Worm (Caenorhabditis elegans): ENCODE results near the gene str-136.

DNA sequence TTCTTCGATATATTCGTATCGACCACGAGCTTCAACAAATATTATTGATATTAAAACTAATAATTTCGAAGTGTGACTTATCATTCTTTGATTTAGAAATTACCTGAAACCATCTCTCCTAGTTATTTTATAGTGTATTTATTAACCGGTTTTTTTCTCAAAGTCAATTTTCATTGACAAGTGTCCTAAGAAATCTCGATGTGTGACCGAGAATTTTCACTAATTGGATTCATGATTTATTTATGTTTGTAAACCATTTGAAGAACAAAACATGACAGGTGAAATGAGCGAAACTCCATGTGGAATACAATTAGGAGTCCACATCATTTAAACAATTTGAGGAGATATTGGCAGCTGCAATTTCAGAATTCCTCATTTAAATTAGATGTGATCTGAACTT is 15.3 kb downstream of the str-136 start, which contains the start of gene C16D9.8:
- no peak for TF ChIP-seq sea-2 (GFP tag; optimal IDR thresholded peaks at IDR 0.05)
- no peak for TF ChIP-seq unc-62 (GFP tag; optimal IDR thresholded peaks at IDR 0.05)
- no peak for TF ChIP-seq ztf-11 (tag; optimal IDR thresholded peaks at IDR 0.05)

Measured in whole organism, L3 larva.